Fruit fly (Drosophila melanogaster): ENCODE measurements around the gene cl.

DNA sequence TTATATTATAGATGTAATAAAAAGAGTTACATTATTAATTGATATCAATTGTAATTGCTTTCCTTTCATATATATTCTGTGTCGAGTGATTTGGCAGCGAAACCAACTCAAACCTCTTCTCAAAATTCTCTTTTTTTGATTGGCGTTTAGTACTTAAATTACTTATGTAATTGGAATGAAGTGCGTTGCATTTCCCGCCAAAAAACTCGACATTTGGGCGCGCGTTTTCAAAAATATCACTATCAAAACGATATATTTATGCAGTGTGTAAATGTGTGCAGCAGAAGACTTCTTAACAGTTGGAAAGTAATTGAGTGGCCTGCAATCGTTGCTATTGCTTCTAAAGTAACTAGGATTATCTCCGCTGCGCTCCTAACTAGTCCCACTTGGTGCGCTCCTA, 17.1 kb downstream of the cl start:
- TF ChIP-seq Ets98B (GFP tag; IDR thresholded peaks at IDR 0.05) (no peak), CG9948 (tag; optimal IDR thresholded peaks at IDR 0.05) (no peak), gl (tag; optimal IDR thresholded peaks at IDR 0.05) (no peak), EcR (GFP tag; optimal IDR thresholded peaks at IDR 0.05) (no peak), CG8159 (tag; optimal IDR thresholded peaks at IDR 0.05) (no peak)
